Fruit fly (Drosophila melanogaster) whole organism, wandering third instar larva: ENCODE measurements around the gene lectin-29Ca.

ENCODE experiments used
- Abd-B ChIP-seq: fragments of >200 bp; optimal IDR thresholded peaks from 2 replicates; lab custom pipeline; 2017; ENCODE audit warnings: missing biosample characterization, missing genetic modification characterization
- CG32264 ChIP-seq: fragments of 200-800 bp; sonication (Bioruptor generic); optimal IDR thresholded peaks from 2 replicates; lab custom pipeline; 2016; ENCODE audit warnings: missing biosample characterization, missing genetic modification characterization
- CG9705 ChIP-seq: fragments of 200-800 bp; sonication (Bioruptor generic); optimal IDR thresholded peaks from 2 replicates; lab custom pipeline; 2018; ENCODE audit warnings: missing biosample characterization, mild to moderate bottlenecking, missing genetic modification characterization
- CrebA ChIP-seq: fragments of 200-800 bp; sonication (Bioruptor generic); optimal IDR thresholded peaks from 2 replicates; lab custom pipeline; 2016; ENCODE audit warnings: missing biosample characterization, mild to moderate bottlenecking, missing genetic modification characterization, borderline replicate concordance
- Dfd ChIP-seq: fragments of >200 bp; optimal IDR thresholded peaks from 2 replicates; lab custom pipeline; 2017; ENCODE audit warnings: missing biosample characterization, missing genetic modification characterization
- Dif ChIP-seq: fragments of 200-275, 200-300 bp; sonication (Bioruptor generic); optimal IDR thresholded peaks from 2 replicates; lab custom pipeline; 2018; ENCODE audit warnings: missing biosample characterization, missing genetic modification characterization; ENCODE audit not compliant: partially characterized antibody
- GATAd ChIP-seq: sonication (Bioruptor generic); optimal IDR thresholded peaks from 2 replicates; lab custom pipeline; 2016; ENCODE audit warnings: missing biosample characterization, missing genetic modification characterization
- HLH106 ChIP-seq: fragments of 200-800 bp; optimal IDR thresholded peaks from 3 replicates; lab custom pipeline; 2019; ENCODE audit warnings: missing biosample characterization, mild to moderate bottlenecking, missing genetic modification characterization, moderate library complexity
- Hnf4 ChIP-seq: fragments of 200-800 bp; sonication (Bioruptor generic); optimal IDR thresholded peaks from 2 replicates; lab custom pipeline; 2016; ENCODE audit warnings: missing biosample characterization, mild to moderate bottlenecking, missing genetic modification characterization
- Hr78 ChIP-seq: fragments of >200 bp; optimal IDR thresholded peaks from 2 replicates; lab custom pipeline; 2017; ENCODE audit warnings: missing biosample characterization, missing genetic modification characterization
- Jra ChIP-seq: sonication (Bioruptor generic); optimal IDR thresholded peaks from 2 replicates; lab custom pipeline; 2016; ENCODE audit warnings: missing biosample characterization, missing genetic modification characterization
- Mio ChIP-seq: sonication (Bioruptor generic); optimal IDR thresholded peaks from 2 replicates; lab custom pipeline; 2016; ENCODE audit warnings: missing biosample characterization, missing genetic modification characterization
- Myc ChIP-seq: fragments of >200 bp; optimal IDR thresholded peaks from 2 replicates; lab custom pipeline; 2017
- N ChIP-seq: fragments of >200 bp; optimal IDR thresholded peaks from 2 replicates; lab custom pipeline; 2018; ENCODE audit warnings: missing biosample characterization, missing external identifiers, missing genetic modification characterization
- OdsH ChIP-seq: fragments of 200-800 bp; sonication (Bioruptor generic); optimal IDR thresholded peaks from 2 replicates; lab custom pipeline; 2016; ENCODE audit warnings: missing biosample characterization, mild to moderate bottlenecking, missing genetic modification characterization
- Rel ChIP-seq, 2 experiments: fragments of 200-800 bp; sonication (Bioruptor generic) in 1 of 2; optimal IDR thresholded peaks; 2 replicates in 1 of 2; 3 replicates in 1 of 2; lab custom pipeline; 2016 to 2019; ENCODE audit warnings: mild to moderate bottlenecking in 2 of 2, missing biosample characterization in 2 of 2, missing genetic modification characterization in 2 of 2, moderate library complexity in 1 of 2
- Sp1 ChIP-seq: fragments of 200-800 bp; sonication (Bioruptor generic); optimal IDR thresholded peaks from 3 replicates; lab custom pipeline; 2019; ENCODE audit warnings: missing biosample characterization, mild to moderate bottlenecking, missing genetic modification characterization, moderate library complexity
- Vsx2 ChIP-seq: fragments of 200-300, 225-300 bp; sonication (Bioruptor generic); optimal IDR thresholded peaks from 2 replicates; lab custom pipeline; 2018; ENCODE audit warnings: missing biosample characterization, missing genetic modification characterization; ENCODE audit not compliant: partially characterized antibody
- br ChIP-seq: fragments of 200-800 bp; sonication (Bioruptor generic); optimal IDR thresholded peaks from 2 replicates; lab custom pipeline; 2016; ENCODE audit warnings: missing biosample characterization, missing genetic modification characterization
- brk ChIP-seq: fragments of 200-800 bp; sonication (Bioruptor generic); optimal IDR thresholded peaks from 2 replicates; lab custom pipeline; 2016; ENCODE audit warnings: missing biosample characterization, mild to moderate bottlenecking, missing genetic modification characterization
- dl ChIP-seq, 2 experiments: fragments of 175-275, 200-275 bp in 1 of 2; fragments of 200-275 bp in 1 of 2; sonication (Bioruptor generic); optimal IDR thresholded peaks; lab custom pipeline; 2018; ENCODE audit warnings: mild to moderate bottlenecking in 2 of 2, missing biosample characterization in 2 of 2, missing genetic modification characterization in 2 of 2, moderate library complexity in 2 of 2; ENCODE audit not compliant: partially characterized antibody in 2 of 2, insufficient read depth in 1 of 2
- dmrt93B ChIP-seq: fragments of 200-800 bp; sonication (Bioruptor generic); optimal IDR thresholded peaks from 2 replicates; lab custom pipeline; 2018; ENCODE audit warnings: missing biosample characterization, mild to moderate bottlenecking, missing genetic modification characterization
- ey ChIP-seq: fragments of 200-800 bp; sonication (Bioruptor generic); optimal IDR thresholded peaks from 2 replicates; lab custom pipeline; 2016; ENCODE audit warnings: missing biosample characterization, missing genetic modification characterization
- foxo ChIP-seq, 2 experiments: fragments of 200-800 bp; sonication (Bioruptor generic); optimal IDR thresholded peaks; 2 replicates in 1 of 2; 3 replicates in 1 of 2; lab custom pipeline; 2016 to 2017; ENCODE audit warnings: missing biosample characterization in 2 of 2, missing genetic modification characterization in 2 of 2
- fru ChIP-seq: fragments of 200-800 bp; sonication (Bioruptor generic); optimal IDR thresholded peaks from 3 replicates; lab custom pipeline; 2016; ENCODE audit warnings: missing biosample characterization, mild to moderate bottlenecking, missing genetic modification characterization
- h ChIP-seq: fragments of 200-800 bp; sonication (Bioruptor generic); optimal IDR thresholded peaks from 3 replicates; lab custom pipeline; 2016; ENCODE audit warnings: missing biosample characterization, mild to moderate bottlenecking, missing genetic modification characterization
- jim ChIP-seq: fragments of 175-275, 200-325 bp; sonication (Bioruptor generic); optimal IDR thresholded peaks from 2 replicates; lab custom pipeline; 2016; ENCODE audit warnings: missing biosample characterization, mild to moderate bottlenecking, missing genetic modification characterization
- lola ChIP-seq: fragments of >200 bp; optimal IDR thresholded peaks from 2 replicates; lab custom pipeline; 2017; ENCODE audit warnings: missing biosample characterization, missing genetic modification characterization
- pan ChIP-seq: fragments of >200 bp; optimal IDR thresholded peaks from 2 replicates; lab custom pipeline; 2017
- psq ChIP-seq: fragments of 200-800 bp; sonication (Bioruptor generic); optimal IDR thresholded peaks from 3 replicates; lab custom pipeline; 2017; ENCODE audit warnings: missing biosample characterization, mild to moderate bottlenecking, missing genetic modification characterization, moderate library complexity
- rgr ChIP-seq: fragments of 200-800 bp; sonication (Bioruptor generic); optimal IDR thresholded peaks from 3 replicates; lab custom pipeline; 2016; ENCODE audit warnings: missing biosample characterization, mild to moderate bottlenecking, missing genetic modification characterization
- sage ChIP-seq: fragments of 200-800 bp; sonication (Bioruptor generic); optimal IDR thresholded peaks from 2 replicates; lab custom pipeline; 2016; ENCODE audit warnings: missing biosample characterization, mild to moderate bottlenecking, missing genetic modification characterization
- sv ChIP-seq: fragments of 200-800 bp; sonication (Bioruptor generic); optimal IDR thresholded peaks from 3 replicates; lab custom pipeline; 2016; ENCODE audit warnings: missing biosample characterization, missing genetic modification characterization
- tai ChIP-seq: sonication (Bioruptor generic); optimal IDR thresholded peaks from 2 replicates; lab custom pipeline; 2016; ENCODE audit warnings: missing biosample characterization, missing genetic modification characterization
- usp ChIP-seq: fragments of >200 bp; optimal IDR thresholded peaks from 2 replicates; lab custom pipeline; 2017; ENCODE audit warnings: missing biosample characterization, missing genetic modification characterization
- woc ChIP-seq: sonication (Bioruptor generic); optimal IDR thresholded peaks from 2 replicates; lab custom pipeline; 2016; ENCODE audit warnings: missing biosample characterization, mild to moderate bottlenecking, missing genetic modification characterization

Gene lectin-29Ca

DNA sequence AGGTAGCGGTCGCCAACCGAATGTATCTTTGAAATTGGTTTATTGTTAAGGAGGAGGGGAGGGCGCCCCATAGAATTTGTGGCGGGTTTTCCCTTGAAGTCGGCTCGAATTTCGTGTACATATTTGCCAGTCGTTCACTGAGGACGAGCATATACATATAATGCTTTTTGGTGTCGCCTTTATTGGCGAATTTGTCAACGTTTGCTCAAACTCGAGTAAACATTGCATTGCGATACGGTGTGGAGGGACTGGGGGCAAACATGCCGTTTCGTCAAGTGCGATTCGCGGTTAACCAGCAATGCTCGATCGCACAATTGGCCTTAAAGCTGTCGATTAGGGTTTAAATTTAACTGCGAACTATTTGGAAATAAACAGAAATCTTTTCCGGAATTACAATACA is 23.5 kb upstream of the lectin-29Ca start (continued):
- TF ChIP-seq dmrt93B (GFP tag; lab: Kevin White, UChicago) (no peak), ey (GFP tag; lab: Kevin White, UChicago) (no peak), pan (lab: Kevin White, UChicago) (no peak), Vsx2 (GFP tag; lab: Kevin White, UChicago) (no peak)

DNA sequence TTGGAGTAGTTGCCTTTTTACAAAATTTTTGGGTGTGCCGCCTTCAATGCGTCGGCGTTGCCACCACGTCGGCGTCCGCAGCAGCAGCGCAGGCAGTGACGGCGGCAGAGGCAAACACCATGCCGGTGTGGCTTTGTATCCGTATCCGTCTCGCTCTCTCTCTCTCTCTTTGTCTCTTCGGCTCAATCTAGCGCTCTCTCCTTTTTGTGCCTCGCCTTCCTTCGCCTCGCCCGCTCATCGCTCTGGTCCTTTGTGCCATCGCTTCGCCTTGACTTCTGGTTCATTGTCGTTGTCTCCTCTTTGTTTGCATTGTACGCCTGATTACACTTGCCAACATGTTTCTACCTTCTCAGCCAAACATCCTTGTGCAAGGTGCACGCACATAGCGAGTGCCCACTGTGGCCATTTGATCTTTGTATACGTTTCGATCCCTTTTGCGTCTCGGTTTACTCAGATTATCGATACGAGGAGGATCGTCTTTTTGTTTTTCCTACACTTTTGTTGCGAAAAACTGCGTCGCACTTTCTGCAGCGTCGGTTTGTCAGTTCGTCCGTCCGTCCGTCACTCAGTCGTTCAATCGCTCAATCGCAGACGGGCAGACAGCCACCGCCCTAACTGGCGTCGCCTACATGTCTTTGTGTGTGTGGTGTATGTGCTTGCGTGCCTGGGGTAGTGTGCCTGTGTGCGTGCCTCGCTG is 22.4 kb upstream of the lectin-29Ca start:
- TF ChIP-seq dl (GFP tag; optimal IDR thresholded peaks at IDR 0.05; lab: Kevin White, UChicago; ENCODE audit: insufficient read depth in 1 of 2, partially characterized antibody in 2 of 2) (peak; percentile 83 to 87), foxo (GFP tag; optimal IDR thresholded peaks at IDR 0.05; lab: Kevin White, UChicago) (peak in 1 of 2 experiments; percentile 84), CG9705 (peak; percentile 36), Mio (no peak), sage (peak; percentile 48), lola (no peak), br (GFP tag; lab: Kevin White, UChicago) (peak; percentile 73), usp (no peak), sv (GFP tag; lab: Kevin White, UChicago) (no peak), GATAd (no peak), HLH106 (peak; percentile 59), ey (GFP tag; lab: Kevin White, UChicago) (peak; percentile 81), Rel (GFP tag; optimal IDR thresholded peaks at IDR 0.05; lab: Kevin White, UChicago) (no peak), Rel (tag; optimal IDR thresholded peaks at IDR 0.05; lab: Kevin White, UChicago) (peak; percentile 52), OdsH (GFP tag; lab: Kevin White, UChicago) (peak; percentile 49), N (GFP tag; lab: Kevin White, UChicago) (no peak), Jra (GFP tag; lab: Kevin White, UChicago) (peak; percentile 60), dmrt93B (GFP tag; lab: Kevin White, UChicago) (peak; percentile 35), Abd-B (GFP tag; lab: Kevin White, UChicago) (no peak), h (GFP tag; lab: Kevin White, UChicago) (peak; percentile 81), brk (GFP tag; lab: Kevin White, UChicago) (peak; percentile 37), pan (lab: Kevin White, UChicago) (no peak), CG32264 (peak; percentile 1), fru (GFP tag; lab: Kevin White, UChicago) (peak; percentile 84), tai (GFP tag; lab: Kevin White, UChicago) (no peak), Sp1 (GFP tag; lab: Kevin White, UChicago) (peak; percentile 67), Myc (no peak), Hnf4 (GFP tag; lab: Kevin White, UChicago) (peak; percentile 79), Dfd (GFP tag; lab: Kevin White, UChicago) (no peak), psq (GFP tag; lab: Kevin White, UChicago) (peak; percentile 100), Vsx2 (GFP tag; lab: Kevin White, UChicago) (peak; percentile 14), jim (GFP tag; lab: Kevin White, UChicago) (no peak), Hr78 (GFP tag; lab: Kevin White, UChicago) (no peak), Dif (GFP tag; lab: Kevin White, UChicago) (peak; percentile 77), CrebA (GFP tag; lab: Kevin White, UChicago) (no peak), woc (GFP tag; lab: Kevin White, UChicago) (peak; percentile 64), rgr (GFP tag; lab: Kevin White, UChicago) (peak; percentile 71)
